Worm (Caenorhabditis elegans) whole organism, L1 larva: ENCODE measurements around the gene Y39B6A.1.

Experiments used
- alr-1 ChIP-seq: fragments of 200-800 bp; sonication (Bioruptor generic); optimal IDR thresholded peaks from 2 replicates; lab custom pipeline; 2018; ENCODE audit warnings: borderline replicate concordance, mild to moderate bottlenecking, missing genetic modification characterization, missing compliant biosample characterization
- ama-1 ChIP-seq: fragments of 150-350 bp; optimal IDR thresholded peaks from 2 replicates; lab custom pipeline; 2014
- egl-27 ChIP-seq, 2 experiments: fragments of 150-350 bp in 1 of 2; sonication (generic microtip); optimal IDR thresholded peaks; 3 replicates each; lab custom pipeline; 2017 to 2018; ENCODE audit warnings: missing biosample characterization in 2 of 2, missing genetic modification characterization in 2 of 2, missing genetic modification reagents in 2 of 2
- elt-3 ChIP-seq, 6 experiments: fragments of 150-350 bp in 1 of 6; sonication (generic microtip); optimal IDR thresholded peaks; 2 replicates each; lab custom pipeline; 2017 to 2018; ENCODE audit warnings: missing biosample characterization in 6 of 6, missing genetic modification characterization in 6 of 6, inconsistent platforms in 1 of 6
- irx-1 ChIP-seq: sonication (generic microtip); optimal IDR thresholded peaks from 2 replicates; lab custom pipeline; 2016; ENCODE audit warnings: missing genetic modification characterization, missing compliant biosample characterization
- lin-39 ChIP-seq: fragments of 150-350 bp; optimal IDR thresholded peaks from 2 replicates; lab custom pipeline; 2014; ENCODE audit warnings: missing biosample characterization, missing genetic modification reagents, missing genetic modification characterization
- nhr-11 ChIP-seq: fragments of 150-350 bp; optimal IDR thresholded peaks from 2 replicates; lab custom pipeline; 2014; ENCODE audit warnings: missing biosample characterization, missing genetic modification characterization
- nhr-28 ChIP-seq: fragments of 150-350 bp; optimal IDR thresholded peaks from 2 replicates; lab custom pipeline; 2014; ENCODE audit warnings: missing biosample characterization, missing genetic modification characterization
- pag-3 ChIP-seq: sonication (generic microtip); optimal IDR thresholded peaks from 2 replicates; lab custom pipeline; 2017; ENCODE audit warnings: missing genetic modification characterization, mild to moderate bottlenecking, missing compliant biosample characterization, antibody characterized with exemption, borderline replicate concordance; ENCODE audit not compliant: insufficient read depth
- snpc-4 ChIP-seq: fragments of 150-350 bp; optimal IDR thresholded peaks from 2 replicates; lab custom pipeline; 2014; ENCODE audit warnings: missing biosample characterization, missing genetic modification characterization
- sox-4 ChIP-seq: sonication (generic microtip); optimal IDR thresholded peaks from 2 replicates; lab custom pipeline; 2016; ENCODE audit warnings: missing genetic modification characterization, missing compliant biosample characterization
- unc-130 ChIP-seq: fragments of 150-350 bp; optimal IDR thresholded peaks from 2 replicates; lab custom pipeline; 2017; ENCODE audit warnings: missing biosample characterization, missing genetic modification characterization, inconsistent platforms
- unc-86 ChIP-seq: sonication (generic microtip); optimal IDR thresholded peaks from 2 replicates; lab custom pipeline; 2016; ENCODE audit warnings: missing genetic modification characterization, missing compliant biosample characterization
- zag-1 ChIP-seq: fragments of 150-350 bp; optimal IDR thresholded peaks from 2 replicates; lab custom pipeline; 2014; ENCODE audit warnings: missing biosample characterization, missing genetic modification characterization

ce11 chrV:19174626-19175025 is 28.8 kb downstream of the Y39B6A.1 start, which contains the start of gene hot-2:
- TF ChIP-seq nhr-28 (tag; lab: Kevin White, UChicago) (no peak), alr-1 (no peak), pag-3 (tag; lab: Kevin White, UChicago) (no peak), nhr-11 (tag; lab: Kevin White, UChicago) (no peak), snpc-4 (tag; lab: Kevin White, UChicago) (no peak), ama-1 (lab: Kevin White, UChicago) (no peak), irx-1 (tag; lab: Kevin White, UChicago) (no peak), egl-27 (tag; optimal IDR thresholded peaks at IDR 0.05; lab: Kevin White, UChicago) (no peak), unc-130 (no peak), elt-3 (tag; optimal IDR thresholded peaks at IDR 0.05; lab: Kevin White, UChicago) (no peak), unc-86 (tag; lab: Kevin White, UChicago) (no peak), lin-39 (no peak), sox-4 (tag; lab: Kevin White, UChicago) (no peak), zag-1 (tag; lab: Kevin White, UChicago) (no peak)
